Worm (Caenorhabditis elegans): ENCODE data around the gene Y41C4A.9.

Gene Y41C4A.9

DNA sequence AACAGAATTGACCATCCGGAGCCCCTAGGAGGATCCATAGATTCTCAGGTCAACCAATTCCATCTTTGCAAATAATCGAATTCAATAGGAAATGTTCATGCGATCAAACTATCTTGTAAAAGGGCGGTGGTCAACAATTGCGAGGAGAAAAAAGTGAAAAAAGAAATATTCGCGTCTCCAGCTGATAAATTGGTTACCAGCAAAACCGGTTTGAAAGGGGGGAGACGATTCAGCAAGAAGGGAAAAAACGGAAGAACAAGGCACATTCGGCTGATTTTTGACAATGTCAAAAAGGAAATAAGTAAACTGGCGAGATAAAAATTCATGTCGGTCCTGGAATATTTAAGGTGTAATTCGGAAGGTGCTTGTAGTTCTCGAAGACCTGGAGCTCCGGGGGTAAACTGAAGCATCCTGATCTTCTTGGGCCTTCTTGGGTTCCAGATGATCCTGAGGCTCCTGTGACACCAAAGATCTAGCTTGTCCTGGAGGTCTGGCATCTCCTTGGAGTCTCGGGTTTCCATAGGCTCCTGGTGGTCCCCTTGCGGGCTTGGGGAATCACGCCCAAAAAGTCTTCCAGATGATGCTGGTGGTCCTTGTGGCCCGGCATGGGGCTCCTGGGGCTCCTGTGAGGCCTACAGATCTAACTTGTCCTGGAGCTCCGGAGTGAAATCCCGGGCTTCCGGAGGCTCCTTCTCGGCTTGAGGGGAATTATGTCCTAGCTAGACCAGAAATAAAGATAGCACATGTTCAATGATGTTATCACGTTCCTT is 15.3 kb downstream of the Y41C4A.9 start:
- TF ChIP-seq unc-39 (tag; optimal IDR thresholded peaks at IDR 0.05): no peak
- no peak for TF ChIP-seq nhr-12 (tag; optimal IDR thresholded peaks at IDR 0.05)
- no peak for TF ChIP-seq nhr-25 (tag; optimal IDR thresholded peaks at IDR 0.05)
- TF ChIP-seq unc-62 (GFP tag; optimal IDR thresholded peaks at IDR 0.05): no peak
- no peak for TF ChIP-seq ceh-82 (tag; optimal IDR thresholded peaks at IDR 0.05)
- no peak for TF ChIP-seq lin-39 (tag; optimal IDR thresholded peaks at IDR 0.05)
- no peak for TF ChIP-seq sma-9 (GFP tag; optimal IDR thresholded peaks at IDR 0.05)
- no peak for TF ChIP-seq sma-9 (tag; optimal IDR thresholded peaks at IDR 0.05)
- TF ChIP-seq nhr-77 (tag; optimal IDR thresholded peaks at IDR 0.05): no peak
- no peak for TF ChIP-seq mbf-1 (tag; optimal IDR thresholded peaks at IDR 0.05)
- no peak for TF ChIP-seq F13H6.1 (tag; optimal IDR thresholded peaks at IDR 0.05)
- TF ChIP-seq mdl-1 (tag; optimal IDR thresholded peaks at IDR 0.05): no peak
- TF ChIP-seq ZK546.5 (tag; optimal IDR thresholded peaks at IDR 0.05): no peak

DNA sequence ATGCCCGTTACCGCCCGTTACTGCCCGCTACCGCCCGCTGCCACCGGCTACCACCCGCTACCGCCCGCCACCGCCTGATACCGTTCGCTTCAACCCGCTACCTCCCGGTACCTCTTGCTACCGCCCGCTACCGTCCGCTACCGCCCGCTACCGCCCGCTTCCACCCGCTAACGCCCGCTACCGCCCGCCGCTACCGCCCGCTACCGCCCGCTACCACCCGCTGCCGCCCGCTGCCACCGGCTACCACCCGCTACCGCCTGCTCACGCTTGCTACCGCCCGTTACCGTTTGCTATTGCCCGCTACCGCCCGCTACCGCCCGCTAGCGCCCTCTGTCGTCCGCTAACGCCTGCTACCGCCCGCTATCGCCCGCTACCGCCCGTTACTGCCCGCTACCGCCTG is 16.6 kb downstream of the Y41C4A.9 start:
- no peak for TF ChIP-seq sem-4 (tag; optimal IDR thresholded peaks at IDR 0.05)

DNA sequence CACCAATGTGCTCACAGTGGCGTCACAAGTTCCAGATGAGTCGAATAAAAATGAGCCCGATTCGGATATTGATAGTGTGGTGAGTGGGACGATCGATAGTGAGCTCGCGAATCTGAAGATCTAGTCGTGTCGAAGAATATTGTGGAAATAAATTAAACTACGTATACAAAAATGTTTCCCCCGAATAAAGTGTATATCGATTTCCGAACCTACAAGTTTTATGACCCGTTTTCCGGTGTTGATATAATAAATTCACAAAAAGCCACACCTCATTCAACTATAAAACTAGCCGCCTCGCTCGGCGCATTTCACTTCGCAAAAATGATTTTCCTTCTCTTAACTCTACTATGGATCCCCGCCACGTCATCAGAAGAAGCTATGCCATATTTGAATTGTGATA is 18.5 kb downstream of the Y41C4A.9 start, which contains the start of gene pqn-84:
Gene pqn-84 (plus strand): TSS at position 301 of the 400 bp plus-strand sequence.
- TF ChIP-seq ceh-82 (tag; optimal IDR thresholded peaks at IDR 0.05) (no peak), skn-1 (tag; optimal IDR thresholded peaks at IDR 0.05) (no peak), nhr-11 (tag; optimal IDR thresholded peaks at IDR 0.05) (no peak), Y55F3AM.14 (GFP tag; optimal IDR thresholded peaks at IDR 0.05) (no peak), elt-1 (tag; optimal IDR thresholded peaks at IDR 0.05) (no peak), lin-13 (GFP tag; optimal IDR thresholded peaks at IDR 0.05) (no peak), egl-27 (tag; optimal IDR thresholded peaks at IDR 0.05) (no peak), nhr-21 (tag; optimal IDR thresholded peaks at IDR 0.05) (no peak), alr-1 (tag; optimal IDR thresholded peaks at IDR 0.05) (no peak)

DNA sequence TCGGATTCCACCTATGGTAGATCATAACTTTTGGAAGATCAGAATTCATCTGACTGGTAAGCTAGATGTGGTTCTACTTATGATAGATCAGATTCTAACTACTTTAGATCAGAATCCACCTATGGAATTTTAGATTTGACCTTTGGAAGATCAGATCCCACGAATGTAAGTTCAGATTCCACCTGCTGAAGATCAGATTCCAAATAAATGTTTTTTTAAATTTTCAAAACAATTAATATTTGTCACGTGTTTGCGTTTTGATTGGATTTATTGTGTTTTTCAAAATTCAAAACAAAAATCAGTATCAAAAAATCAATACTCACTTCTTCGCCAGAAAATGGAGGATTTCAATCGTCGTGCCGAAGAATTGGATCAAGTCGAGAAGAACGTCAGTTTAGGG is 19.9 kb downstream of the Y41C4A.9 start, which contains the start of gene Y41C4A.7:
Gene Y41C4A.7 (plus strand): TSS at position 301 of the 400 bp plus-strand sequence.
- TF ChIP-seq alr-1 (tag; optimal IDR thresholded peaks at IDR 0.05) (no peak), lin-39 (tag; optimal IDR thresholded peaks at IDR 0.05) (no peak), unc-55 (GFP tag; optimal IDR thresholded peaks at IDR 0.05) (no peak), C34F6.9 (tag; optimal IDR thresholded peaks at IDR 0.05) (no peak)

DNA sequence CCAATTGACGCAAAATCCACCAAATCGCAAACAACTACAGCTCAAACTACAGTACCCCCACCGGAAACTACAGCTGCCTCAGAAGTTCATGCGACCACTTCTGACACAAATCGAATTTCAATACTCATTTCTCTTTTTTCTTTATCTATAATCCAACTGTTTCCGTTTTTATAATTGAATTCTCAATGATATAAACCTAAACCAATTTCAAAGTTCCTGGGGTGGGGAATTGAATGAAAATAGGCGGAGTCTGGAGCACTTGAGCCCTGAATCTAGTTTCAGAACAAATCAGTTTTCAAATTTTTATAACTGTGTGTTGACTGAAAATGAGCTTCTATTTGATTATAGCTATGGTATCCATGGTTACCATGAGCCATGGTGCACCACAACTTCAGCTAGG is 22.2 kb downstream of the Y41C4A.9 start, which contains the start of gene Y41C4A.6:
Gene Y41C4A.6 (plus strand): TSS at position 301 of the 400 bp plus-strand sequence.
- no peak for TF ChIP-seq sem-4 (tag; optimal IDR thresholded peaks at IDR 0.05)
- TF ChIP-seq nhr-237 (tag; optimal IDR thresholded peaks at IDR 0.05): no peak
- no peak for TF ChIP-seq nhr-6 (tag; optimal IDR thresholded peaks at IDR 0.05)
- no peak for TF ChIP-seq elt-3 (tag; optimal IDR thresholded peaks at IDR 0.05)
- TF ChIP-seq nhr-11 (tag; optimal IDR thresholded peaks at IDR 0.05): no peak
- TF ChIP-seq nhr-23 (tag; optimal IDR thresholded peaks at IDR 0.05): no peak
- TF ChIP-seq Y55F3AM.14 (GFP tag; optimal IDR thresholded peaks at IDR 0.05): no peak
- no peak for TF ChIP-seq skn-1 (tag; optimal IDR thresholded peaks at IDR 0.05)
- no peak for TF ChIP-seq dmd-4 (tag; optimal IDR thresholded peaks at IDR 0.05)
- TF ChIP-seq lin-11 (tag; optimal IDR thresholded peaks at IDR 0.05): no peak
- no peak for TF ChIP-seq ZK546.5 (tag; optimal IDR thresholded peaks at IDR 0.05)

DNA sequence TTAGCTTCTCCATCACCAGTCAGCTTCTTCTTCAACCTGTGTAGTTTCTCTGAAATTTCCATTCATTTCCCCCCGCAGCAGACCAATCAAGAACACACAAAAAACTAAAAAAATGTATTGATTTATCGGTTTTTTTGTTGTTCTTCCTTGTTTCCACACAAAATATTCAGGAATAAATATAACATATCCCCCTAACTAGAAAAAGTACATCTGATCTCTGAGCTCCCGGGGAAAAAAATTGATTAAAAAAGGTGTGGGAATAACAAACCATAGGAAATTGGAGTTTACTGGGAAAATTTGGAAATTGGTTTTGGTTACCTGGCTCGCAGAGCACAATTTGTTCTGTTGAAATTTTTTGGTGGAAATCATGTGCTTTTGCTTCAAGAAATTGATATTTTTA is 23.5 kb downstream of the Y41C4A.9 start, which contains the start of gene Y41C4A.22:
Gene Y41C4A.22 (plus strand): TSS at position 301 of the 400 bp plus-strand sequence.
- TF ChIP-seq F13H6.1 (tag; optimal IDR thresholded peaks at IDR 0.05) (no peak), elt-1 (tag; optimal IDR thresholded peaks at IDR 0.05) (no peak), nhr-10 (tag; optimal IDR thresholded peaks at IDR 0.05) (no peak), crh-2 (tag; optimal IDR thresholded peaks at IDR 0.05) (no peak)
